Worm (Caenorhabditis elegans) whole organism, dauer: ENCODE data around the gene M03C11.6.
"Not testable (repeated sequence)": the region's sequence is repeated elsewhere in the genome, so short reads cannot be mapped to it uniquely, and the experiment has no call there.

Source experiments
- unc-62 ChIP-seq: sonication (generic microtip); optimal IDR thresholded peaks from 2 replicates; lab custom pipeline; 2017; ENCODE audit warnings: missing biosample characterization, missing genetic modification reagents, missing genetic modification characterization

The M03C11.6 gene

ce11 chrIII:10423906-10424305 is at the start of gene M03C11.6:
TSS of gene M03C11.6 (minus strand) at chrIII:10424006.
- TF ChIP-seq unc-62 (GFP tag; lab: Kevin White, UChicago), result no peak

ce11 chrIII:10470927-10471326 is 47.1 kb upstream of the M03C11.6 start, which contains the start of gene cul-1:
TSS of gene cul-1 (plus strand) at chrIII:10471237.
- TF ChIP-seq unc-62 (GFP tag; lab: Kevin White, UChicago), result no peak

ce11 chrIII:10469574-10470055 is 45.8 kb upstream of the M03C11.6 start, which contains the start of gene D2045.5:
TSS of gene D2045.5 (minus strand) at chrIII:10469624.
- no peak for TF ChIP-seq unc-62 (GFP tag; lab: Kevin White, UChicago)

ce11 chrIII:10464455-10464854 is 40.6 kb upstream of the M03C11.6 start:
- no peak for TF ChIP-seq unc-62 (GFP tag; lab: Kevin White, UChicago)

- no peak for TF ChIP-seq unc-62 (GFP tag; lab: Kevin White, UChicago)
Measured at ce11 chrIII:10463653-10464052, 39.8 kb upstream of the M03C11.6 start.

ce11 chrIII:10462935-10463548 is 39.2 kb upstream of the M03C11.6 start:
- TF ChIP-seq unc-62 (GFP tag; lab: Kevin White, UChicago), result no peak

ce11 chrIII:10461164-10461546 is 37.3 kb upstream of the M03C11.6 start, which contains the start of gene atx-2:
TSS of gene atx-2 (plus strand) at chrIII:10461389.
- no peak for TF ChIP-seq unc-62 (GFP tag; lab: Kevin White, UChicago)

ce11 chrIII:10460427-10461163 is 36.8 kb upstream of the M03C11.6 start, which contains the start of gene ecps-1:
TSS of gene ecps-1 (minus strand) at chrIII:10460551.
- TF ChIP-seq unc-62 (GFP tag; lab: Kevin White, UChicago), result no peak

ce11 chrIII:10451012-10451411 is 27.2 kb upstream of the M03C11.6 start, which contains the start of gene H04D03.4:
TSS of gene H04D03.4 (minus strand) at chrIII:10451112.
- TF ChIP-seq unc-62 (GFP tag; lab: Kevin White, UChicago), result no peak

ce11 chrIII:10446730-10447129 is 22.9 kb upstream of the M03C11.6 start, which contains the start of gene H04D03.7:
TSS of gene H04D03.7 (minus strand) at chrIII:10446830.
- TF ChIP-seq unc-62 (GFP tag; lab: Kevin White, UChicago), result no peak

- no peak for TF ChIP-seq unc-62 (GFP tag; lab: Kevin White, UChicago)
Measured at ce11 chrIII:10442355-10443140, 18.7 kb upstream of the M03C11.6 start, which contains the start of the genes H04D03.2 and ecps-2. TSS of gene H04D03.2 (minus strand) at chrIII:10442405. TSS of gene ecps-2 (plus strand) at chrIII:10443090.

ce11 chrIII:10438780-10439179 is 15.0 kb upstream of the M03C11.6 start, which contains the start of gene H04D03.6:
TSS of gene H04D03.6 (minus strand) at chrIII:10438880.
- TF ChIP-seq unc-62 (GFP tag; lab: Kevin White, UChicago), result not testable (repeated sequence)

- not testable (repeated sequence) for TF ChIP-seq unc-62 (GFP tag; lab: Kevin White, UChicago)
Measured at ce11 chrIII:10435938-10436842, 12.4 kb upstream of the M03C11.6 start, which contains the start of the genes smrd-1 and enu-3.1. TSS of gene smrd-1 (minus strand) at chrIII:10435988. TSS of gene enu-3.1 (plus strand) at chrIII:10436276.

- no peak for TF ChIP-seq unc-62 (GFP tag; lab: Kevin White, UChicago)
Measured at ce11 chrIII:10432104-10432503, 8.3 kb upstream of the M03C11.6 start.
